Worm (Caenorhabditis elegans): Measurements from ENCODE around the gene Y40C7B.4.

The Y40C7B.4 gene

DNA sequence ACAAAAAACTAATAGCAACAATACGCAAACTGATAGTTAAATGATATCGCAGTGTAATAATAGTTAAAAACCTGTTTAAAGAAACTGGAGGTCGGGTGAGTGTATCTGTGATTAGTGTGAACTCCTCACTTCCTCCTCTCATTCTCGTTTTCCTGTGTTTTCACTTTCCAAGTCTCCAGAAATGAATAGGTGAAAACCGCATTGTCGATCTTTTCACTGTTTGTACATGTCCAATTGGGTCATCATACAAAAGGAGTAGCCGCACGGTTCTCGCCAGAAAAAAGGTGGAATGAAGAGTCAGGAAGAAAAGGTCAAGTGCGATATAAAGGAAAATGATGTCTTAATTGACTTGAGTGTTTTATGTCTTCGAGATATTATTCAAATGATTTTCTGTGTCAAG, 45.1 kb downstream of the Y40C7B.4 start:
- TF ChIP-seq pros-1 (tag; optimal IDR thresholded peaks at IDR 0.05) (no peak), ceh-45 (GFP tag; IDR thresholded peaks at IDR 0.05) (no peak), lim-6 (tag; optimal IDR thresholded peaks at IDR 0.05) (no peak), hlh-13 (GFP tag; optimal IDR thresholded peaks at IDR 0.05) (no peak), lin-11 (tag; optimal IDR thresholded peaks at IDR 0.05) (no peak), ceh-19 (GFP tag; optimal IDR thresholded peaks at IDR 0.05) (no peak), ets-4 (tag; optimal IDR thresholded peaks at IDR 0.05) (no peak), ttx-3 (tag; optimal IDR thresholded peaks at IDR 0.05) (no peak), ceh-24 (tag; optimal IDR thresholded peaks at IDR 0.05) (no peak)

- TF ChIP-seq hlh-8 (tag; optimal IDR thresholded peaks at IDR 0.05) (no peak), lin-11 (tag; optimal IDR thresholded peaks at IDR 0.05) (no peak), unc-42 (tag; optimal IDR thresholded peaks at IDR 0.05) (no peak), unc-55 (GFP tag; optimal IDR thresholded peaks at IDR 0.05) (no peak), odd-2 (tag; optimal IDR thresholded peaks at IDR 0.05) (no peak), ceh-18 (tag; optimal IDR thresholded peaks at IDR 0.05) (no peak), fkh-10 (GFP tag; optimal IDR thresholded peaks at IDR 0.05) (no peak), rnt-1 (tag; optimal IDR thresholded peaks at IDR 0.05) (no peak), eyg-1 (tag; optimal IDR thresholded peaks at IDR 0.05) (no peak), ceh-14 (tag; optimal IDR thresholded peaks at IDR 0.05) (no peak), ceh-9 (tag; optimal IDR thresholded peaks at IDR 0.05) (no peak), ztf-16 (tag; optimal IDR thresholded peaks at IDR 0.05) (no peak), C38D4.7 (GFP tag; optimal IDR thresholded peaks at IDR 0.05) (no peak), unc-86 (tag; optimal IDR thresholded peaks at IDR 0.05) (no peak)
Observed at ce11 chrX:17209265-17209664, 47.3 kb downstream of the Y40C7B.4 start, which contains the start of gene T08G2.2. Gene T08G2.2 (minus strand): TSS chrX:17209365.
